Worm (Caenorhabditis elegans) whole organism, midembryonic: ENCODE measurements around the gene Y62H9A.10.

Experiments
- T22C8.4 ChIP-seq: fragments of 200-800 bp; sonication (Bioruptor generic); IDR thresholded peaks from 2 replicates; pipeline ENCODE4 v1.3.6; 2022; ENCODE audit warnings: missing genetic modification characterization, missing compliant biosample characterization
- cog-1 ChIP-seq: sonication (generic microtip); optimal IDR thresholded peaks from 2 replicates; lab custom pipeline; 2016; ENCODE audit warnings: missing genetic modification characterization, missing compliant biosample characterization
- flt-1 ChIP-seq: fragments of 200-800 bp; sonication (Bioruptor generic); IDR thresholded peaks from 2 replicates; pipeline ENCODE4 v1.3.6; 2022; ENCODE audit warnings: missing genetic modification characterization, missing compliant biosample characterization
- klf-2 ChIP-seq: fragments of 200-800 bp; sonication (Bioruptor generic); conservative IDR thresholded peaks from 2 replicates; pipeline ENCODE4 v1.3.6; 2022; ENCODE audit warnings: missing genetic modification reagents, missing genetic modification characterization, missing compliant biosample characterization
- med-1 ChIP-seq: sonication (generic microtip); optimal IDR thresholded peaks from 2 replicates; lab custom pipeline; 2017; ENCODE audit warnings: missing genetic modification characterization, mild to moderate bottlenecking, missing compliant biosample characterization, antibody characterized with exemption, missing genetic modification reagents; ENCODE audit not compliant: insufficient read depth
- ref-1 ChIP-seq: fragments of 200-800 bp; sonication (Bioruptor generic); conservative IDR thresholded peaks from 2 replicates; pipeline ENCODE4 v1.3.6; 2022; ENCODE audit warnings: missing genetic modification reagents, missing genetic modification characterization, missing compliant biosample characterization
- tab-1 ChIP-seq: fragments of 200-800 bp; sonication (Bioruptor generic); IDR thresholded peaks from 2 replicates; pipeline ENCODE4 v1.3.6; 2022; ENCODE audit warnings: missing genetic modification characterization, missing compliant biosample characterization
- ztf-23 ChIP-seq: fragments of 200-800 bp; sonication (Bioruptor generic); IDR thresholded peaks from 2 replicates; pipeline ENCODE4 v1.3.6; 2022; ENCODE audit warnings: missing genetic modification reagents, missing genetic modification characterization, missing compliant biosample characterization
- ztf-29 ChIP-seq: fragments of 200-800 bp; sonication (Bioruptor generic); IDR thresholded peaks from 2 replicates; pipeline ENCODE4 v1.3.6; 2022; ENCODE audit warnings: missing genetic modification reagents, missing genetic modification characterization, missing compliant biosample characterization

The Y62H9A.10 gene

DNA sequence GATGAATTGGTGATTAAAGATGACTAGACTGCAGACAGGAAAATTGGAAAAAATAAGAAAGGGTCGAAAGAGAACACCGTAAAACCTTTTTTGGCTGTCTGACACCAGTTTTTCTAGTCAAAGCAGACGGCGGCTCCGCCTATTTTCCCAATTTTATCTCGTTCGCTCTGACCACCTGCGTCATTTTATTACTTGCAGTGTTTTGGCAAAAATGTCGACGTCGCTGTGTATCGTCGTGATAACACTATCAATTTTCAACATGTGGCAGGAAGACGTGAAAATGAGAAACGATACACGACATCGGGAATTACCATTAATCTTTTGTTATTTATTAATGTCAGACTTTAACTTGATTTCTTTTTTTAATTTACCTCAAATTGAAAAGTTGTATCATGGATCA is 7.5 kb upstream of the Y62H9A.10 start, which contains the start of gene Y62H9A.15:
TSS of gene Y62H9A.15 (minus strand) at position 100 of the 400 bp plus-strand sequence.
- TF ChIP-seq med-1 (GFP tag; lab: Kevin White, UChicago): no peak
- TF ChIP-seq klf-2 (GFP tag; lab: Robert Waterston, UW): no peak
- TF ChIP-seq tab-1: no peak
- TF ChIP-seq T22C8.4: no peak
- TF ChIP-seq flt-1 (GFP tag; lab: Robert Waterston, UW): no peak
- TF ChIP-seq ref-1 (GFP tag; lab: Robert Waterston, UW): no peak
- no peak for TF ChIP-seq cog-1 (tag; lab: Kevin White, UChicago)
- no peak for TF ChIP-seq ztf-29
- no peak for TF ChIP-seq ztf-23

DNA sequence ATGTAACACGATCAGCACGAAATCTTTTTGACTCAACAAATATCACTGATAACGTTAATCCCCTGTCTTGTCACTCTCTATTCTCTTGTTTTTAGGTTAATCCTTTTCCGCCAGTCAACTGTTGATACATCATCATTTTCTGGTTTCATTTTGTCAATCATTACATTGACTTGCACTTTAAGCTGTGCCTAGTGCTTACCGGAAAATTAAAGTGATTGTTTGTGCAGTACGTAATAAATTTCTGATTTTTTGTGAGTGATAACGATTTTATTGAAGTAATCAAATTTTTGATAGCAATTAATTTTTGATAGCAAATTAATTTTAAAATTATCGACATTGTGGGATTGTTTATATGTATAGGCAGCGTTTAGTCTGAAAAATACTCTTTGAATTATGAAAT is 6.6 kb upstream of the Y62H9A.10 start:
- no peak for TF ChIP-seq ztf-23
- TF ChIP-seq med-1 (GFP tag; lab: Kevin White, UChicago): no peak
- no peak for TF ChIP-seq ref-1 (GFP tag; lab: Robert Waterston, UW)
- no peak for TF ChIP-seq klf-2 (GFP tag; lab: Robert Waterston, UW)
- TF ChIP-seq T22C8.4: no peak
- TF ChIP-seq ztf-29: no peak
- TF ChIP-seq cog-1 (tag; lab: Kevin White, UChicago): no peak
- TF ChIP-seq flt-1 (GFP tag; lab: Robert Waterston, UW): no peak
- TF ChIP-seq tab-1: no peak

DNA sequence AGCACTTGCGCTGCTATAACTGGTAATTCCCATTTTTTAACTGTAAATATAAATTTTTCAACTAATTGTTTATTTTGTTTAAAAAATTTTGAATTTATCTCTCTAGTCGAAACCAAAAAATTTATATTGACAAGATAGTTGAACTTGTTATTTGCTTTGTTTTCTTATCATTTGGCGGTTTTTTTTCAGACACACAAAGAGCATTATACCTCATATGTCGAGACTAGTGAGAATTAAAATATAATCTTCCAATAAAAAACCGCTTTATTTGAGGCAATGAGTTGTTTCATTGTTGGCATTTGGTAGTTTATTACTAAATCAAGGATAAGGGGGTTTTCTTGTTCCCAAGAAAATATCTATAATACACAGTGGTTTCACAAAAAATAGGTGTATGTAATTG is 5.7 kb upstream of the Y62H9A.10 start:
- no peak for TF ChIP-seq cog-1 (tag; lab: Kevin White, UChicago)
- TF ChIP-seq tab-1: no peak
- TF ChIP-seq ref-1 (GFP tag; lab: Robert Waterston, UW): no peak
- no peak for TF ChIP-seq ztf-23
- TF ChIP-seq ztf-29: no peak
- TF ChIP-seq klf-2 (GFP tag; lab: Robert Waterston, UW): no peak
- no peak for TF ChIP-seq med-1 (GFP tag; lab: Kevin White, UChicago)

DNA sequence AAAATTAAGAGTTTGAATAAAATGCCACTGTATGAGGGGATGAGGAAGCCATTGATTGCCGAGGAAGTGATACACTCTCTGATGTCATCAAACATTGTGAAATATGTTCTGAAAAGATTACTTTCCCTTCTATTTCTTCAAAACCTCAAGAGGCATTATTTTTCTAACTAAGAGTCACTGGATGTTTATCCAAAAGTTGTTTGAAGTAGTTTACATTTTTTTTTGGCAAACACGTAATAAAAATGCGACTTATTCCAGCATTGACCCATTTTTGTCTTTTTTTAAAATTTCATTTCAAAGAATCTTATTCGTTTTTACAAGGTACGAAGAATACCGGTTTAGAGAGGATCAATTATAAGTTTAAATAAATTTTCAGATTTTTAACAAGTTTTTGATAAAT is 4.7 kb upstream of the Y62H9A.10 start, which contains the start of gene Y62H9A.11:
TSS of gene Y62H9A.11 (minus strand) at position 101 of the 400 bp plus-strand sequence.
- TF ChIP-seq ref-1 (GFP tag; lab: Robert Waterston, UW) (no peak), klf-2 (GFP tag; lab: Robert Waterston, UW) (no peak), cog-1 (tag; lab: Kevin White, UChicago) (no peak), med-1 (GFP tag; lab: Kevin White, UChicago) (no peak), tab-1 (no peak)

DNA sequence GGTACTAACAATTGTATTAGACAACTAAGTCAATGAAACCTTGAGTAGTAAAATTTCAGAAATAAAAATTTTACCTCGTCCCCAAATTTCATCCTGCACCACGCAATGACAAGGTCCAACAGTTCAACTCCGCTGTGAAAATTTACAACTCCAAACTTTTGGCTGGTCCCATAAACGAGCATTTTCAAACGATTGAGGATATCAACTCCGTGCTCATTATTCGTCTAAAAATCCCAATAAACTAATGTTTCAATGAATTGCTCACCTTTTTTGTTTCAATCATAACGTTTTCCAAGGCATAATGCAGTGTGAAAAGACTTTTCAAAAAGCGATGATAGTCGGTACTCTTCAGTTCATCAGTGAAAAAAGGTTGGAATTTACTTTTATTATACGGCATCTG is 4.1 kb upstream of the Y62H9A.10 start:
- TF ChIP-seq ztf-29 (no peak), med-1 (GFP tag; lab: Kevin White, UChicago) (no peak)

DNA sequence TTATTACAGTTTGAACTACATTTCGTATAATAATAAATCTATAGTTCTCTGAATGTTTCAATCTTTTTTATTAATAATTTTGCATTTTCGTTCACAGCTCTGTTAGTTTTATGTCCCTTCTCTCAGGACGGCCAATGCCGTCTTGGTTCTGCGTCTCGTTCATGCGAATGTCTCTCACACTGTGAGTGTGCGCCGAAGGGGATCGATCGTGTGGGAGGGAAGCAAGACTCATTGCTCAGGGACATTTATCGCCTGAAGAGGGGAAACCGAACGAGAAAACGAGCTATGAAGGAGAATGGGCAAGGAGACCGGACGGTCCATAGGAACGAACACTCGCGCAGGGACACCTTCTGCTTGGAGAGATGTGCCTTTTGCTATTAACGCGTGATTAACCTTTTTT is 3.5 kb downstream of the Y62H9A.10 start:
- TF ChIP-seq ref-1 (GFP tag; lab: Robert Waterston, UW) (no peak), tab-1 (no peak), T22C8.4 (no peak; the same call in none of the 2 replicates), med-1 (GFP tag; lab: Kevin White, UChicago) (no peak), ztf-23 (no peak), cog-1 (tag; lab: Kevin White, UChicago) (no peak), ztf-29 (no peak), klf-2 (GFP tag; lab: Robert Waterston, UW) (no peak), flt-1 (GFP tag; lab: Robert Waterston, UW) (no peak)

DNA sequence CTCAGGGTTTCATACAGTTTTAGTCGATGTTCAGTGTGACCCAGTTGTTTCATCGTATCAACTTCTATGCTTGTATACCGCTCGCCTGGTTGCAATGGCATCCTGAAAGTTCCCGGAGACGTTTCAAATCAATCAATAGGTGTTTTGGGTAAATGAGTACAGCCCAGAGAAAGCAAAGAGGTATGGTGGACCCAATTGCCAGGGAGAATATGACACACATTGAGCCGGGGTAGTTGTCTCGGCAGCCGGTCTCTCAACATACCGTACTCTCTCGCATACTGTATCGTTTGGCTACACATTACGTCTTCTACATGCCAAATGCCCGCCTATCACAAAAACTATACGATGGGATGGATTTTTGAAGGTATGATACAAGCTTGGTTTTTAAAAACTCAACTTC is 4.5 kb downstream of the Y62H9A.10 start, which contains the start of gene Y62H9A.9:
TSS of gene Y62H9A.9 (minus strand) at position 101 of the 400 bp plus-strand sequence.
- TF ChIP-seq med-1 (GFP tag; lab: Kevin White, UChicago) (no peak), ref-1 (GFP tag; lab: Robert Waterston, UW) (no peak), T22C8.4 (no peak), klf-2 (GFP tag; lab: Robert Waterston, UW) (no peak), ztf-23 (no peak), ztf-29 (no peak), cog-1 (tag; lab: Kevin White, UChicago) (no peak)

DNA sequence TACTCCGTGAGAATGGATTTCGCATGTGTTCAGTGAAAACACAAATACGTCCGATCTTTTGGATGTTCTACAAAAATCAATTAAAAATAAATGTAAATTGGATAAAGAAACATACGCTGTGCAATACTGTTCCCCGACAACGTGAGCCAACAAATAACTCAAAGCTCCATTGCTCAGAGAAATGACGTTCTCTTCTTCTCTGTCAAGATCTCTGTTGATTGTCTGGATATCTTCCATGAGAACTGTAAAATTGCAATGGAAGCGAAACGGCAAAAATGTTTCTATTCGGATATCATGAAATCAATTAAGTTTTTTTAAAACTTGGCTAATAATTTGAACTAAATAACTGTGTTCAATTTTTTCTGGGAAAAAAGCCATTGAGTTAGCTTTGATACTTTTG is 5.9 kb downstream of the Y62H9A.10 start:
- TF ChIP-seq flt-1 (GFP tag; lab: Robert Waterston, UW) (no peak), ref-1 (GFP tag; lab: Robert Waterston, UW) (no peak), tab-1 (no peak), ztf-29 (no peak), ztf-23 (no peak), klf-2 (GFP tag; lab: Robert Waterston, UW) (no peak), cog-1 (tag; lab: Kevin White, UChicago) (no peak), T22C8.4 (no peak), med-1 (GFP tag; lab: Kevin White, UChicago) (no peak)

DNA sequence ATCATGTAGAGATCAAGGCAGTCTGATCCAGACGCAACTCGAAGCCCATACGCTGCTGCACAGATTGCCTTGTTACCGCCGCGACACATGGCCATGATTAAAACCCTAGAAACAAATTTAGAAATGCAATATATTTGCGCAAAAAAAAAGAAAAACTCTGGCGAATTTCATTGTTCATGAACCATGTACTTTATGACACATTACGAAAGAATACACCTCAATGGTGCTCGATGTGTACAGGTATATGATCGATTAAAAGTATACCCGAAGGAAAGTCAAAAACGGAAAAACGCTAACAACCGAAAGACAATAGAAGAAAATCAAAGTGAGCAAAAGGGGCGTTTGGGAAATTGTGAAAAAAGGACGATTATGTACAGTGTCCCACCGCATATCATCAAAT is 10.2 kb downstream of the Y62H9A.10 start, which contains the start of gene Y62H9A.8:
TSS of gene Y62H9A.8 (minus strand) at position 101 of the 400 bp plus-strand sequence.
- TF ChIP-seq cog-1 (tag; lab: Kevin White, UChicago) (no peak), ztf-29 (no peak), med-1 (GFP tag; lab: Kevin White, UChicago) (no peak), T22C8.4 (no peak), flt-1 (GFP tag; lab: Robert Waterston, UW) (no peak), ztf-23 (no peak), tab-1 (no peak), klf-2 (GFP tag; lab: Robert Waterston, UW) (no peak), ref-1 (GFP tag; lab: Robert Waterston, UW) (no peak)

DNA sequence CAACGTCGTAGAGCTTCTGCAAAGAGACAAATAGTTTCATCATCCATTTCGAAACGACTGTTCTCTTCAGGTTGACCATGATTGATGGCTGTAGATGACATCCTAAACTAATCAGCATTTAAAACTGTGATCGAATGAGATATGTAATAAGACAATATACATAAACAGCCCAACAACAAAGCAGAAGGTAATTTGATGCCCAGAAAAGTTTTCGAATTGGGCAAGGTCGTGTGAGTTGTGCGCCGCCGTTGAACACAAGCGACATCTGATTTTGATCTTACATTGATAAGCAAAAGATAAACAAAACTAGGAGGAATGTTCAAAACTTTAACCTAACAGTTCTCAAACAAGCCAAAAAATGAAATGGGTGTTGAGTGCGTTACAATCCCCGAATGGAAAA is 17.0 kb downstream of the Y62H9A.10 start, which contains the start of gene Y62H9A.7:
TSS of gene Y62H9A.7 (minus strand) at position 101 of the 400 bp plus-strand sequence.
- TF ChIP-seq ztf-23: no peak
- TF ChIP-seq ref-1 (GFP tag; lab: Robert Waterston, UW): no peak
- TF ChIP-seq klf-2 (GFP tag; lab: Robert Waterston, UW): no peak
- TF ChIP-seq ztf-29: no peak
- no peak for TF ChIP-seq med-1 (GFP tag; lab: Kevin White, UChicago)
